Worm (Caenorhabditis elegans): Measurements from ENCODE around the gene ccdc-55.

The ccdc-55 gene

DNA sequence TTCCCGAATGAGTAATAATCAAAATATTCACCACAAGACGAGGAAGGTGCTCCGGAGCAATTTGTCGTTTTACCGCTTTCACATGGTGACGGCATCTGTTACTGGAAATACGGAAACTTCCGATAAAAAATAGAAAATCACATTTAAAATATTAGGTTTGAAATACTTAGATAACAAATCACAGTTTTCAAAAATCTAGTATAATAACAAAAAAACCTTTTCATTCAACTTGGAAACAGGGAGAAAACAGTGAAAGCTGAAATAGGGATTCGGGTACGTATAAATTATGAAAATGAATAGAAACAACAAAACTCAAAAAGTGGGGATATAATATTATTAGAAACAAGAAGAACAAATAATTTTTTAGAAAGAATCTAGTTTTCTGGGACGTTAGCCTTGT is 12.8 kb upstream of the ccdc-55 start, which contains the start of gene C16C10.1:
TSS of gene C16C10.1 (minus strand) at position 101 of the 400 bp plus-strand sequence.
- TF ChIP-seq fos-1 (tag; optimal IDR thresholded peaks at IDR 0.05) (no peak), elt-1 (tag; optimal IDR thresholded peaks at IDR 0.05) (no peak), unc-62 (GFP tag; optimal IDR thresholded peaks at IDR 0.05) (no peak), C34F6.9 (tag; optimal IDR thresholded peaks at IDR 0.05) (no peak), R02D3.7 (tag; optimal IDR thresholded peaks at IDR 0.05) (no peak), sma-9 (GFP tag; optimal IDR thresholded peaks at IDR 0.05) (no peak), sma-9 (tag; optimal IDR thresholded peaks at IDR 0.05) (no peak), nhr-12 (tag; optimal IDR thresholded peaks at IDR 0.05) (no peak), skn-1 (tag; optimal IDR thresholded peaks at IDR 0.05) (no peak)

DNA sequence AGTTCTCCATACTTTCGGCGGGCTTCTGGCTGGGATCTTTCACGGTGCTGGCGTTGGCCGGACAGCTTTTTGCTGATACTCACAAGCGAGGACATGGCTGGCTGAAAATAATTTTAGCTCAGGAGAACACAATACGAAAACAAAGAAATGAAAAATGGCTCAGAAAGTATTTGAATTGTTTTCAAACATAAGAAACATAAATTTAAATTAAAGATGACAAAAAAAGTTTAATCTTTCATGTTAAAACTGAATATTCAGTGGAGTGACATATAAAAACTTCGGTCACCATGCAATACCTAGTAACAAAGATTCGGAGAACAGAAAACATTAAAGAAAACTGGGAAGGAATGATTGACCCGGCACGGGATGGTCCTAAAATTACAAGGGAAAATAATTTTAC is 10.0 kb upstream of the ccdc-55 start, which contains the start of gene C16C10.2:
TSS of gene C16C10.2 (minus strand) at position 101 of the 400 bp plus-strand sequence.
- TF ChIP-seq elt-3 (tag; optimal IDR thresholded peaks at IDR 0.05) = no peak
- TF ChIP-seq nhr-6 (tag; optimal IDR thresholded peaks at IDR 0.05) = no peak
- TF ChIP-seq nhr-21 (tag; optimal IDR thresholded peaks at IDR 0.05) = no peak
- TF ChIP-seq unc-55 (GFP tag; optimal IDR thresholded peaks at IDR 0.05) = no peak
- TF ChIP-seq ceh-16 (tag; optimal IDR thresholded peaks at IDR 0.05) = no peak
- no peak for TF ChIP-seq nhr-12 (tag; optimal IDR thresholded peaks at IDR 0.05)
- TF ChIP-seq egl-27 (tag; optimal IDR thresholded peaks at IDR 0.05) = no peak
- TF ChIP-seq mbf-1 (tag; optimal IDR thresholded peaks at IDR 0.05) = no peak
- no peak for TF ChIP-seq dmd-4 (tag; optimal IDR thresholded peaks at IDR 0.05)
- no peak for TF ChIP-seq F13H6.1 (tag; optimal IDR thresholded peaks at IDR 0.05)
- no peak for TF ChIP-seq aly-2 (tag; optimal IDR thresholded peaks at IDR 0.05)

DNA sequence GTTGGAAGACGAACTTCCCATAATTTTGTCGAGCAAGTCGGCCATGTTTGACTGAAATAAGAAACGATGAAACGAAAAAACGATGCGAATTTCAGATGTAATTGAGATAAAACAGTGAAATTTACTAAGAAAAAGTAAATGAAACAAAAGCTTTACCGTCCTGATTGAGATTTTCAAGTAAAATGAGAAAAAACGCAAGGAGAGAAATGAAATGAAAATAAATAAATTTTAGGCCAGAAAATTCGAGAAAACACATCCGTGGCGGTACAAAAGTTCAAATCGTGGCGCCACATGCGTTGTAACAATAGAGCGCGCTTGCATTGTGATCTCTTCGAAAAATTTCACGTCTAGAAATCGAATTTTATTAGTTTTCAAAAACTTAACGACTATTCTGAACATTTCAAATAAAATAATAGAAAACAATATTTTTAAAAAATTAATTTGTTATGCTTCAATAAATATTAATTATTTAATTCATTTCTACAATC is 7.6 kb upstream of the ccdc-55 start, which contains the start of the genes hrde-1 and C16C10.13:
TSS of gene hrde-1 (minus strand) at position 51 of the 488 bp plus-strand sequence.
TSS of gene C16C10.13 (plus strand) at position 332 of the 488 bp plus-strand sequence.
- no peak for TF ChIP-seq elt-1 (tag; optimal IDR thresholded peaks at IDR 0.05)

- TF ChIP-seq Y55F3AM.14 (GFP tag; optimal IDR thresholded peaks at IDR 0.05) = no peak
- TF ChIP-seq ceh-82 (tag; optimal IDR thresholded peaks at IDR 0.05) = no peak
- no peak for TF ChIP-seq nhr-12 (tag; optimal IDR thresholded peaks at IDR 0.05)
- no peak for TF ChIP-seq unc-39 (tag; optimal IDR thresholded peaks at IDR 0.05)
- no peak for TF ChIP-seq unc-55 (GFP tag; optimal IDR thresholded peaks at IDR 0.05)
- no peak for TF ChIP-seq lsy-2 (tag; optimal IDR thresholded peaks at IDR 0.05)
- no peak for TF ChIP-seq nhr-21 (tag; optimal IDR thresholded peaks at IDR 0.05)
- no peak for TF ChIP-seq F13H6.1 (tag; optimal IDR thresholded peaks at IDR 0.05)
These were observed 6.9 kb upstream of the ccdc-55 start for ce11 chrIII:4175489-4175888.

DNA sequence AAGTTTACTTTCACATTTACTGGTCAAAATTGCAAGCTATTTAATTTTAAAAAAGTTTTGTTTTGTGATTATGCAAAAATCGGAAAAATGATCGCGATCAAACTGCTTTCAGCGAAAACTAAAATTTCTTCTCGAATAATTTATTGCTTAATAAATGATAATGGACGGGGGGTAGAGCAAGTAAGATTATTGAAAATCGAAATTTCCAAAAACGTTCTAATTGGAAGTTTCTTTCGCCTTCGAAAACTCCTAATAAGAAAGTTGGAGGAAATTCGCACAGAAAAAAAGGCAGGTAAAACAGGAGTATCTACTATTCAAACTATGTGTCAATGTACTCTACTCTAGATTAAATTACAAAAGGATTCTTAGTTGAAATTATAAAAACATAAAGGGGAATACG is 3.6 kb upstream of the ccdc-55 start:
- TF ChIP-seq sma-9 (GFP tag; optimal IDR thresholded peaks at IDR 0.05) (no peak), sma-9 (tag; optimal IDR thresholded peaks at IDR 0.05) (no peak), crh-2 (tag; optimal IDR thresholded peaks at IDR 0.05) (no peak), sma-3 (GFP tag; optimal IDR thresholded peaks at IDR 0.05) (no peak), nhr-6 (tag; optimal IDR thresholded peaks at IDR 0.05) (no peak), mbf-1 (tag; optimal IDR thresholded peaks at IDR 0.05) (no peak), aly-2 (tag; optimal IDR thresholded peaks at IDR 0.05) (no peak), nhr-10 (tag; optimal IDR thresholded peaks at IDR 0.05) (no peak), nhr-23 (tag; optimal IDR thresholded peaks at IDR 0.05) (no peak)

ce11 chrIII:4170903-4171377 is 2.4 kb upstream of the ccdc-55 start, which contains the start of the genes rnf-121 and C16C10.4:
rnf-121 (minus strand) TSS chrIII:4170953.
C16C10.4 (plus strand) TSS chrIII:4171336.
- TF ChIP-seq zag-1 (tag; optimal IDR thresholded peaks at IDR 0.05) (no peak), alr-1 (tag; optimal IDR thresholded peaks at IDR 0.05) (no peak), gmeb-1 (tag; optimal IDR thresholded peaks at IDR 0.05) (peak; percentile 78), lsy-2 (tag; optimal IDR thresholded peaks at IDR 0.05) (peak; percentile 58 to 79), egl-27 (tag; optimal IDR thresholded peaks at IDR 0.05) (peak; percentile 23), sem-4 (tag; optimal IDR thresholded peaks at IDR 0.05) (peak; percentile 45), mbf-1 (tag; optimal IDR thresholded peaks at IDR 0.05) (no peak), nhr-10 (tag; optimal IDR thresholded peaks at IDR 0.05) (no peak), unc-39 (tag; optimal IDR thresholded peaks at IDR 0.05) (no peak), ztf-1 (GFP tag; conservative IDR thresholded peaks at IDR 0.05) (no peak), Y55F3AM.14 (GFP tag; optimal IDR thresholded peaks at IDR 0.05) (no peak), lin-11 (tag; optimal IDR thresholded peaks at IDR 0.05) (peak; percentile 52), skn-1 (tag; optimal IDR thresholded peaks at IDR 0.05) (peak; percentile 11), sma-9 (GFP tag; optimal IDR thresholded peaks at IDR 0.05) (no peak), sma-9 (tag; optimal IDR thresholded peaks at IDR 0.05) (no peak), nhr-77 (tag; optimal IDR thresholded peaks at IDR 0.05) (no peak), nhr-21 (tag; optimal IDR thresholded peaks at IDR 0.05) (no peak), ztf-11 (tag; optimal IDR thresholded peaks at IDR 0.05) (peak; percentile 16), snpc-4 (tag; optimal IDR thresholded peaks at IDR 0.05) (no peak), ztf-4 (tag; optimal IDR thresholded peaks at IDR 0.05) (peak; percentile 16), nhr-129 (tag; optimal IDR thresholded peaks at IDR 0.05) (peak; percentile 73), ama-1 (optimal IDR thresholded peaks at IDR 0.05) (no peak), C34F6.9 (tag; optimal IDR thresholded peaks at IDR 0.05) (peak; percentile 76), crh-2 (tag; optimal IDR thresholded peaks at IDR 0.05) (no peak), nhr-6 (tag; optimal IDR thresholded peaks at IDR 0.05) (no peak), nhr-23 (tag; optimal IDR thresholded peaks at IDR 0.05) (no peak), lin-39 (tag; optimal IDR thresholded peaks at IDR 0.05) (no peak), nhr-12 (tag; optimal IDR thresholded peaks at IDR 0.05) (no peak), ceh-16 (tag; optimal IDR thresholded peaks at IDR 0.05) (no peak), blmp-1 (tag; optimal IDR thresholded peaks at IDR 0.05; ENCODE audit: insufficient read depth) (no peak)

Data from whole organism, L2 larva.